Worm (Caenorhabditis elegans): ENCODE measurements around the gene C14A6.7.
A peak's percentile ranks its signal among the peaks of the same experiment; 100 is the strongest.

Gene C14A6.7

ce11 chrV:18146077-18146476 is 22.1 kb downstream of the C14A6.7 start, which contains the start of gene C14A6.3:
Gene C14A6.3, plus strand, starts transcription at chrV:18146377.
- TF ChIP-seq lin-39 (tag; optimal IDR thresholded peaks at IDR 0.05) (no peak), snpc-4 (tag; optimal IDR thresholded peaks at IDR 0.05) (no peak), fos-1 (tag; optimal IDR thresholded peaks at IDR 0.05) (peak; percentile 4), peb-1 (tag; optimal IDR thresholded peaks at IDR 0.05) (no peak), nhr-10 (tag; optimal IDR thresholded peaks at IDR 0.05) (no peak)

- no peak for TF ChIP-seq mbf-1 (tag; optimal IDR thresholded peaks at IDR 0.05)
- TF ChIP-seq gmeb-1 (tag; optimal IDR thresholded peaks at IDR 0.05) = no peak
- TF ChIP-seq blmp-1 (tag; optimal IDR thresholded peaks at IDR 0.05; ENCODE audit: insufficient read depth) = no peak
- no peak for TF ChIP-seq nhr-21 (tag; optimal IDR thresholded peaks at IDR 0.05)
- TF ChIP-seq crh-2 (tag; optimal IDR thresholded peaks at IDR 0.05) = no peak
- no peak for TF ChIP-seq elt-3 (tag; optimal IDR thresholded peaks at IDR 0.05)
- TF ChIP-seq nhr-12 (tag; optimal IDR thresholded peaks at IDR 0.05) = no peak
- TF ChIP-seq dmd-4 (tag; optimal IDR thresholded peaks at IDR 0.05) = no peak
- TF ChIP-seq ztf-11 (tag; optimal IDR thresholded peaks at IDR 0.05) = no peak
- TF ChIP-seq egl-27 (tag; optimal IDR thresholded peaks at IDR 0.05) = no peak
- TF ChIP-seq sem-4 (tag; optimal IDR thresholded peaks at IDR 0.05) = no peak
- TF ChIP-seq unc-62 (GFP tag; optimal IDR thresholded peaks at IDR 0.05) = no peak
- TF ChIP-seq nhr-11 (tag; optimal IDR thresholded peaks at IDR 0.05) = no peak
Measured at ce11 chrV:18144442-18144841, 23.7 kb downstream of the C14A6.7 start.

ce11 chrV:18143445-18143844 is 24.7 kb downstream of the C14A6.7 start, which contains the start of gene Y37H2A.14:
Gene Y37H2A.14, plus strand, starts transcription at chrV:18143745.
- TF ChIP-seq skn-1 (tag; optimal IDR thresholded peaks at IDR 0.05) (no peak), elt-1 (tag; optimal IDR thresholded peaks at IDR 0.05) (no peak), mdl-1 (tag; optimal IDR thresholded peaks at IDR 0.05) (no peak), mbf-1 (tag; optimal IDR thresholded peaks at IDR 0.05) (no peak), mab-5 (tag; optimal IDR thresholded peaks at IDR 0.05) (no peak), lin-11 (tag; optimal IDR thresholded peaks at IDR 0.05) (no peak), sma-9 (GFP tag; optimal IDR thresholded peaks at IDR 0.05) (no peak), sma-9 (tag; optimal IDR thresholded peaks at IDR 0.05) (no peak), unc-55 (GFP tag; optimal IDR thresholded peaks at IDR 0.05) (no peak), ama-1 (optimal IDR thresholded peaks at IDR 0.05) (no peak), F13H6.1 (tag; optimal IDR thresholded peaks at IDR 0.05) (no peak), lin-13 (GFP tag; optimal IDR thresholded peaks at IDR 0.05) (no peak), nhr-11 (tag; optimal IDR thresholded peaks at IDR 0.05) (no peak), nhr-25 (tag; optimal IDR thresholded peaks at IDR 0.05) (no peak), peb-1 (tag; optimal IDR thresholded peaks at IDR 0.05) (no peak), nhr-237 (tag; optimal IDR thresholded peaks at IDR 0.05) (no peak), ZK546.5 (tag; optimal IDR thresholded peaks at IDR 0.05) (no peak), nhr-77 (tag; optimal IDR thresholded peaks at IDR 0.05) (no peak), ztf-1 (GFP tag; conservative IDR thresholded peaks at IDR 0.05) (no peak)

- TF ChIP-seq nhr-77 (tag; optimal IDR thresholded peaks at IDR 0.05) = no peak
- no peak for TF ChIP-seq nhr-11 (tag; optimal IDR thresholded peaks at IDR 0.05)
- TF ChIP-seq nhr-10 (tag; optimal IDR thresholded peaks at IDR 0.05) = no peak
- TF ChIP-seq lin-39 (tag; optimal IDR thresholded peaks at IDR 0.05) = no peak
- TF ChIP-seq nhr-6 (tag; optimal IDR thresholded peaks at IDR 0.05) = no peak
- TF ChIP-seq ceh-16 (tag; optimal IDR thresholded peaks at IDR 0.05) = no peak
- TF ChIP-seq lin-13 (GFP tag; optimal IDR thresholded peaks at IDR 0.05) = no peak
- no peak for TF ChIP-seq ZK546.5 (tag; optimal IDR thresholded peaks at IDR 0.05)
- TF ChIP-seq blmp-1 (tag; optimal IDR thresholded peaks at IDR 0.05; ENCODE audit: insufficient read depth) = no peak
- no peak for TF ChIP-seq zag-1 (tag; optimal IDR thresholded peaks at IDR 0.05)
- TF ChIP-seq dmd-4 (tag; optimal IDR thresholded peaks at IDR 0.05) = no peak
- no peak for TF ChIP-seq F13H6.1 (tag; optimal IDR thresholded peaks at IDR 0.05)
- no peak for TF ChIP-seq snpc-4 (tag; optimal IDR thresholded peaks at IDR 0.05)
- no peak for TF ChIP-seq gmeb-1 (tag; optimal IDR thresholded peaks at IDR 0.05)
- TF ChIP-seq elt-3 (tag; optimal IDR thresholded peaks at IDR 0.05) = no peak
- TF ChIP-seq nhr-25 (tag; optimal IDR thresholded peaks at IDR 0.05) = no peak
- TF ChIP-seq unc-62 (GFP tag; optimal IDR thresholded peaks at IDR 0.05) = no peak
- TF ChIP-seq nhr-237 (tag; optimal IDR thresholded peaks at IDR 0.05) = no peak
Measured at ce11 chrV:18142549-18142948, 25.6 kb downstream of the C14A6.7 start, which contains the start of gene Y37H2A.13. Gene Y37H2A.13, plus strand, starts transcription at chrV:18142849.
